Fruit fly (Drosophila melanogaster): ENCODE measurements around the gene Cap-D3.

The Cap-D3 gene

dm6 chr2L:5501335-5501734 is 24.4 kb upstream of the Cap-D3 start (continued):
- TF ChIP-seq CG6808 (GFP tag; optimal IDR thresholded peaks at IDR 0.05) = peak; percentile 70
- TF ChIP-seq CG11762 (GFP tag; optimal IDR thresholded peaks at IDR 0.05; ENCODE audit: insufficient read depth) = no peak
- no peak for TF ChIP-seq CG11294 (GFP tag; IDR thresholded peaks at IDR 0.05)
- TF ChIP-seq spab (GFP tag; optimal IDR thresholded peaks at IDR 0.05) = peak; percentile 44
- peak; percentile 14 for TF ChIP-seq Sox15 (GFP tag; optimal IDR thresholded peaks at IDR 0.05)
- no peak for TF ChIP-seq Gug (GFP tag; IDR thresholded peaks at IDR 0.05)
- peak; percentile 47 for TF ChIP-seq CG6854 (GFP tag; optimal IDR thresholded peaks at IDR 0.05)
- peak; percentile 87 for TF ChIP-seq svp (GFP tag)
- peak; percentile 75 for TF ChIP-seq Ets96B (tag; optimal IDR thresholded peaks at IDR 0.05)
- TF ChIP-seq CG6276 (GFP tag; optimal IDR thresholded peaks at IDR 0.05) = no peak
- TF ChIP-seq lz (GFP tag; optimal IDR thresholded peaks at IDR 0.05) = peak; percentile 76
- no peak for TF ChIP-seq CG6163 (GFP tag; IDR thresholded peaks at IDR 0.05)
- no peak for TF ChIP-seq Lpt (GFP tag; optimal IDR thresholded peaks at IDR 0.05)

- TF ChIP-seq Ets21C (GFP tag; optimal IDR thresholded peaks at IDR 0.05) (no peak), Sox102F (GFP tag; optimal IDR thresholded peaks at IDR 0.05) (no peak), fd59A (GFP tag; optimal IDR thresholded peaks at IDR 0.05) (no peak), esn (GFP tag; optimal IDR thresholded peaks at IDR 0.05) (no peak)
Observed at dm6 chr2L:5502868-5503267, 22.8 kb upstream of the Cap-D3 start.

dm6 chr2L:5505130-5505529 is 20.6 kb upstream of the Cap-D3 start:
- peak; percentile 17 for TF ChIP-seq topi (GFP tag; optimal IDR thresholded peaks at IDR 0.05)
- no peak for TF ChIP-seq Sox14 (GFP tag; optimal IDR thresholded peaks at IDR 0.05)
- TF ChIP-seq spab (GFP tag; optimal IDR thresholded peaks at IDR 0.05) = no peak
- peak; percentile 24 for TF ChIP-seq pdm3 (GFP tag; optimal IDR thresholded peaks at IDR 0.05)
- no peak for TF ChIP-seq eg (GFP tag; IDR thresholded peaks at IDR 0.05)
- no peak for TF ChIP-seq CG8119 (GFP tag; IDR thresholded peaks at IDR 0.05)
- peak; percentile 51 for TF ChIP-seq Eip78C (GFP tag)
- TF ChIP-seq Gug (GFP tag; IDR thresholded peaks at IDR 0.05) = no peak
- TF ChIP-seq CG34406 (GFP tag; optimal IDR thresholded peaks at IDR 0.05) = no peak
- TF ChIP-seq Blimp-1 (GFP tag; optimal IDR thresholded peaks at IDR 0.05) = no peak
- TF ChIP-seq Eip75B (GFP tag; optimal IDR thresholded peaks at IDR 0.05) = no peak
- TF ChIP-seq CG6163 (GFP tag; IDR thresholded peaks at IDR 0.05) = no peak
- TF ChIP-seq CG15336 (GFP tag; IDR thresholded peaks at IDR 0.05) = no peak
- peak; percentile 59 for TF ChIP-seq svp (GFP tag)
- TF ChIP-seq CG11762 (GFP tag; optimal IDR thresholded peaks at IDR 0.05; ENCODE audit: insufficient read depth) = no peak
- no peak for TF ChIP-seq Sox15 (GFP tag; optimal IDR thresholded peaks at IDR 0.05)
- TF ChIP-seq CG6276 (GFP tag; optimal IDR thresholded peaks at IDR 0.05) = no peak
- no peak for TF ChIP-seq dsx (GFP tag; optimal IDR thresholded peaks at IDR 0.05; ENCODE audit: poor library complexity, severe bottlenecking)
- no peak for TF ChIP-seq CG6808 (GFP tag; optimal IDR thresholded peaks at IDR 0.05)
- no peak for TF ChIP-seq Ets96B (tag; optimal IDR thresholded peaks at IDR 0.05)
- TF ChIP-seq CG1621 (tag; optimal IDR thresholded peaks at IDR 0.05) = no peak
- no peak for TF ChIP-seq Lpt (GFP tag; optimal IDR thresholded peaks at IDR 0.05)
- no peak for TF ChIP-seq CG3919 (GFP tag; optimal IDR thresholded peaks at IDR 0.05)
- TF ChIP-seq net (GFP tag; optimal IDR thresholded peaks at IDR 0.05) = no peak
- peak; percentile 33 for TF ChIP-seq OdsH (GFP tag; optimal IDR thresholded peaks at IDR 0.05)
- TF ChIP-seq cyc (GFP tag; optimal IDR thresholded peaks at IDR 0.05) = no peak
- peak; percentile 41 for TF ChIP-seq Met (GFP tag; optimal IDR thresholded peaks at IDR 0.05)
- no peak for TF ChIP-seq CG32006 (GFP tag; optimal IDR thresholded peaks at IDR 0.05)
- TF ChIP-seq dac (GFP tag; optimal IDR thresholded peaks at IDR 0.05) = no peak
- no peak for TF ChIP-seq CG16779 (tag; optimal IDR thresholded peaks at IDR 0.05)
- TF ChIP-seq CG10669 (GFP tag; optimal IDR thresholded peaks at IDR 0.05) = no peak
- no peak for TF ChIP-seq CG8632 (GFP tag; optimal IDR thresholded peaks at IDR 0.05)
- no peak for TF ChIP-seq CG3032 (tag; optimal IDR thresholded peaks at IDR 0.05)
- no peak for TF ChIP-seq CG7368 (GFP tag; optimal IDR thresholded peaks at IDR 0.05)
- TF ChIP-seq vri (GFP tag; optimal IDR thresholded peaks at IDR 0.05) = peak; percentile 34
- no peak for TF ChIP-seq fd85E (GFP tag; optimal IDR thresholded peaks at IDR 0.05)
- peak; percentile 21 for TF ChIP-seq lz (GFP tag; optimal IDR thresholded peaks at IDR 0.05)
- no peak for TF ChIP-seq acj6 (GFP tag; optimal IDR thresholded peaks at IDR 0.05)
- no peak for TF ChIP-seq ss (GFP tag; optimal IDR thresholded peaks at IDR 0.05)
- peak; percentile 58 for TF ChIP-seq esn (GFP tag; optimal IDR thresholded peaks at IDR 0.05)
- TF ChIP-seq Hr39 (GFP tag; optimal IDR thresholded peaks at IDR 0.05) = no peak
- TF ChIP-seq CG9139 (GFP tag; optimal IDR thresholded peaks at IDR 0.05) = no peak

Data from whole organism, prepupa.